Fruit fly (Drosophila melanogaster) whole organism, embryonic: ENCODE measurements around the gene Ser12.

Experiments
- Ada2b ChIP-seq: fragments of 200-800 bp; sonication (Bioruptor generic); IDR thresholded peaks from 2 replicates; pipeline ENCODE4 v1.3.6; 2022; ENCODE audit warnings: missing biosample characterization, missing genetic modification characterization
- Blimp-1 ChIP-seq: fragments of 200-800 bp; sonication (Bioruptor generic); optimal IDR thresholded peaks from 3 replicates; lab custom pipeline; 2018; ENCODE audit warnings: missing biosample characterization, missing genetic modification characterization, mild to moderate bottlenecking, moderate library complexity, missing genetic modification reagents
- CG10147 ChIP-seq: fragments of 200-800 bp; sonication (Bioruptor generic); optimal IDR thresholded peaks from 2 replicates; lab custom pipeline; 2019; ENCODE audit warnings: missing biosample characterization, mild to moderate bottlenecking, missing genetic modification characterization, moderate library complexity
- CG10321 ChIP-seq: fragments of 200-800 bp; sonication (Bioruptor generic); IDR thresholded peaks from 2 replicates; pipeline ENCODE4 v1.3.6; 2022; ENCODE audit warnings: missing biosample characterization, missing genetic modification characterization
- CG12104 ChIP-seq: fragments of 200-800 bp; sonication (Bioruptor generic); optimal IDR thresholded peaks from 3 replicates; lab custom pipeline; 2016; ENCODE audit warnings: missing biosample characterization, missing genetic modification characterization
- CG12155 ChIP-seq: fragments of 200-800 bp; sonication (Bioruptor generic); optimal IDR thresholded peaks from 3 replicates; lab custom pipeline; 2016; ENCODE audit warnings: missing biosample characterization, missing genetic modification characterization
- CG14014 ChIP-seq: fragments of 200-800 bp; sonication (Bioruptor generic); IDR thresholded peaks from 2 replicates; pipeline ENCODE4 v1.3.6; 2022; ENCODE audit warnings: missing biosample characterization, missing genetic modification characterization
- CG14441 ChIP-seq: fragments of 200-800 bp; sonication (Bioruptor generic); IDR thresholded peaks from 2 replicates; pipeline ENCODE4 v1.3.6; 2022; ENCODE audit warnings: missing biosample characterization, missing genetic modification characterization
- CG14710 ChIP-seq: fragments of 200-800 bp; sonication (Bioruptor generic); optimal IDR thresholded peaks from 3 replicates; lab custom pipeline; 2019; ENCODE audit warnings: missing biosample characterization, mild to moderate bottlenecking, missing genetic modification characterization, moderate library complexity
- CG14860 ChIP-seq: fragments of 200-800 bp; sonication (Bioruptor generic); IDR thresholded peaks from 3 replicates; pipeline ENCODE4 v1.3.6; 2022; ENCODE audit warnings: missing biosample characterization, missing genetic modification characterization; ENCODE audit not compliant: partially characterized antibody
- CG15479 ChIP-seq: fragments of 200-800 bp; sonication (Bioruptor generic); optimal IDR thresholded peaks from 3 replicates; lab custom pipeline; 2019; ENCODE audit warnings: missing biosample characterization, mild to moderate bottlenecking, missing genetic modification characterization, moderate library complexity
- CG16813 ChIP-seq: fragments of 200-800 bp; sonication (Bioruptor generic); IDR thresholded peaks from 3 replicates; pipeline ENCODE4 v1.3.6; 2022; ENCODE audit warnings: missing biosample characterization, missing genetic modification characterization; ENCODE audit not compliant: partially characterized antibody
- CG17186 ChIP-seq: fragments of 200-800 bp; sonication (Bioruptor generic); optimal IDR thresholded peaks from 3 replicates; lab custom pipeline; 2017; ENCODE audit warnings: missing biosample characterization, missing genetic modification reagents, missing genetic modification characterization
- CG31388 ChIP-seq: fragments of 200-800 bp; sonication (Bioruptor generic); optimal IDR thresholded peaks from 2 replicates; lab custom pipeline; 2016; ENCODE audit warnings: missing biosample characterization, missing genetic modification characterization
- CG34376 ChIP-seq: fragments of 200-800 bp; sonication (Bioruptor generic); optimal IDR thresholded peaks from 2 replicates; lab custom pipeline; 2018; ENCODE audit warnings: missing biosample characterization, mild to moderate bottlenecking, missing genetic modification characterization
- CG4820 ChIP-seq: fragments of 200-800 bp; sonication (Bioruptor generic); optimal IDR thresholded peaks from 3 replicates; lab custom pipeline; 2016; ENCODE audit warnings: missing biosample characterization, missing genetic modification characterization
- CG6683 ChIP-seq: fragments of 200-800 bp; sonication (Bioruptor generic); optimal IDR thresholded peaks from 2 replicates; lab custom pipeline; 2017; ENCODE audit warnings: missing biosample characterization, mild to moderate bottlenecking, missing genetic modification characterization, missing genetic modification reagents
- CG6689 ChIP-seq: fragments of 200-800 bp; sonication (Bioruptor generic); IDR thresholded peaks from 2 replicates; pipeline ENCODE4 v1.3.6; 2022; ENCODE audit warnings: missing biosample characterization, missing genetic modification characterization
- CG6791 ChIP-seq: fragments of 200-800 bp; sonication (Bioruptor generic); IDR thresholded peaks from 3 replicates; pipeline ENCODE4 v1.3.6; 2022; ENCODE audit warnings: missing biosample characterization, missing genetic modification characterization; ENCODE audit not compliant: partially characterized antibody
- CG9727 ChIP-seq: fragments of 200-800 bp; sonication (Bioruptor generic); optimal IDR thresholded peaks from 3 replicates; lab custom pipeline; 2017; ENCODE audit warnings: missing biosample characterization, mild to moderate bottlenecking, missing genetic modification characterization
- Chrac-16 ChIP-seq: fragments of 200-800 bp; sonication (Bioruptor generic); optimal IDR thresholded peaks from 3 replicates; lab custom pipeline; 2016; ENCODE audit warnings: missing biosample characterization, missing genetic modification characterization
- CrebB ChIP-seq: fragments of 200-800 bp; sonication (Bioruptor generic); optimal IDR thresholded peaks from 3 replicates; lab custom pipeline; 2018; ENCODE audit warnings: missing biosample characterization, mild to moderate bottlenecking, missing genetic modification characterization
- E2f2 ChIP-seq: fragments of 200-800 bp; sonication (Bioruptor generic); IDR thresholded peaks from 2 replicates; pipeline ENCODE4 v1.3.6; 2022; ENCODE audit warnings: missing biosample characterization, missing genetic modification characterization
- GATAe ChIP-seq: fragments of 200-800 bp; sonication (Bioruptor generic); conservative IDR thresholded peaks from 2 replicates; pipeline ENCODE4 v1.3.6; 2022; ENCODE audit warnings: missing biosample characterization, missing genetic modification characterization
- HLH4C ChIP-seq: fragments of 200-800 bp; sonication (Bioruptor generic); IDR thresholded peaks from 3 replicates; pipeline ENCODE4 v1.3.6; 2022; ENCODE audit warnings: missing biosample characterization, missing genetic modification characterization; ENCODE audit not compliant: partially characterized antibody
- Hr78 ChIP-seq, 2 experiments: fragments of 200-800 bp in 1 of 2; fragments of >200 bp in 1 of 2; sonication (Bioruptor generic) in 1 of 2; optimal IDR thresholded peaks; 2 replicates each; lab custom pipeline; 2017 to 2019; ENCODE audit warnings: missing biosample characterization in 2 of 2, missing genetic modification characterization in 2 of 2, mild to moderate bottlenecking in 1 of 2, moderate library complexity in 1 of 2
- MBD-R2 ChIP-seq: fragments of 200-800 bp; sonication (Bioruptor generic); IDR thresholded peaks from 2 replicates; pipeline ENCODE4 v1.3.6; 2022; ENCODE audit warnings: missing biosample characterization, missing genetic modification characterization
- Mrtf ChIP-seq: fragments of 200-800 bp; sonication (Bioruptor generic); IDR thresholded peaks from 3 replicates; pipeline ENCODE4 v1.3.6; 2022; ENCODE audit warnings: missing biosample characterization, missing genetic modification characterization
- NfI ChIP-seq: fragments of 200-800 bp; sonication (Bioruptor generic); optimal IDR thresholded peaks from 3 replicates; lab custom pipeline; 2018; ENCODE audit warnings: missing biosample characterization, mild to moderate bottlenecking, missing genetic modification characterization, moderate library complexity
- Ptx1 ChIP-seq: fragments of 200-800 bp; sonication (Bioruptor generic); IDR thresholded peaks from 2 replicates; pipeline ENCODE4 v1.3.6; 2022; ENCODE audit warnings: missing biosample characterization, missing genetic modification characterization
- Sox102F ChIP-seq: fragments of 200-800 bp; sonication (Bioruptor generic); optimal IDR thresholded peaks from 2 replicates; lab custom pipeline; 2018; ENCODE audit warnings: missing biosample characterization, mild to moderate bottlenecking, missing genetic modification characterization, moderate library complexity
- Xbp1 ChIP-seq: fragments of 200-800 bp; sonication (Bioruptor generic); optimal IDR thresholded peaks from 3 replicates; lab custom pipeline; 2016; ENCODE audit warnings: missing biosample characterization, mild to moderate bottlenecking, missing genetic modification characterization
- bsh ChIP-seq, 2 experiments: fragments of 200-800 bp; sonication (Bioruptor generic); optimal IDR thresholded peaks; 2 replicates each; lab custom pipeline; 2017 to 2018; ENCODE audit warnings: mild to moderate bottlenecking in 2 of 2, missing biosample characterization in 2 of 2, missing genetic modification characterization in 2 of 2, moderate library complexity in 1 of 2
- crol ChIP-seq: fragments of 200-800 bp; sonication (Bioruptor generic); IDR thresholded peaks from 2 replicates; pipeline ENCODE4 v1.3.6; 2022; ENCODE audit warnings: missing biosample characterization, missing genetic modification characterization
- dimm ChIP-seq: fragments of 200-800 bp; sonication (Bioruptor generic); IDR thresholded peaks from 2 replicates; pipeline ENCODE4 v1.3.6; 2022; ENCODE audit warnings: missing biosample characterization, missing genetic modification characterization
- exex ChIP-seq: fragments of 200-800 bp; sonication (Bioruptor generic); optimal IDR thresholded peaks from 4 replicates; lab custom pipeline; 2018; ENCODE audit warnings: missing biosample characterization, mild to moderate bottlenecking, missing genetic modification characterization, moderate library complexity
- gem ChIP-seq: fragments of 200-800 bp; sonication (Bioruptor generic); optimal IDR thresholded peaks from 2 replicates; lab custom pipeline; 2019; ENCODE audit warnings: missing biosample characterization, mild to moderate bottlenecking, missing genetic modification characterization, moderate library complexity
- jing ChIP-seq: fragments of 200-800 bp; sonication (Bioruptor generic); optimal IDR thresholded peaks from 2 replicates; lab custom pipeline; 2018; ENCODE audit warnings: missing biosample characterization, mild to moderate bottlenecking, missing genetic modification characterization
- kah ChIP-seq: fragments of 200-800 bp; sonication (Bioruptor generic); optimal IDR thresholded peaks from 2 replicates; lab custom pipeline; 2018; ENCODE audit warnings: missing biosample characterization, mild to moderate bottlenecking, missing genetic modification characterization
- lab ChIP-seq: fragments of 200-800 bp; sonication (Bioruptor generic); optimal IDR thresholded peaks from 3 replicates; lab custom pipeline; 2017; ENCODE audit warnings: missing biosample characterization, missing genetic modification characterization, mild to moderate bottlenecking, moderate library complexity, missing genetic modification reagents
- nom ChIP-seq: fragments of 200-800 bp; sonication (Bioruptor generic); optimal IDR thresholded peaks from 2 replicates; lab custom pipeline; 2017; ENCODE audit warnings: missing biosample characterization, missing genetic modification characterization, mild to moderate bottlenecking, moderate library complexity, missing genetic modification reagents
- ranshi ChIP-seq: fragments of 200-800 bp; sonication (Bioruptor generic); IDR thresholded peaks from 2 replicates; pipeline ENCODE4 v1.3.6; 2022; ENCODE audit warnings: missing biosample characterization, missing genetic modification characterization
- sens ChIP-seq: fragments of 200-800 bp; sonication (Bioruptor generic); peaks from one replicate; lab custom pipeline; 2016; ENCODE audit warnings: missing biosample characterization, missing genetic modification characterization
- sim ChIP-seq: fragments of 200-800 bp; sonication (Bioruptor generic); IDR thresholded peaks from 2 replicates; pipeline ENCODE4 v1.3.6; 2022; ENCODE audit warnings: missing biosample characterization, missing genetic modification characterization
- sob ChIP-seq: fragments of 200-800 bp; sonication (Bioruptor generic); IDR thresholded peaks from 2 replicates; pipeline ENCODE4 v1.3.6; 2022; ENCODE audit warnings: missing biosample characterization, missing genetic modification characterization
- tap ChIP-seq: fragments of 200-800 bp; optimal IDR thresholded peaks from 3 replicates; lab custom pipeline; 2019; ENCODE audit warnings: missing biosample characterization, mild to moderate bottlenecking, missing genetic modification characterization, moderate library complexity
- vfl ChIP-seq: fragments of 200-800 bp; sonication (Bioruptor generic); optimal IDR thresholded peaks from 2 replicates; lab custom pipeline; 2016; ENCODE audit warnings: missing biosample characterization, missing genetic modification characterization
- zfh1 ChIP-seq: fragments of 200-800 bp; sonication (Bioruptor generic); IDR thresholded peaks from 3 replicates; pipeline ENCODE4 v1.3.6; 2022; ENCODE audit warnings: missing biosample characterization, missing genetic modification characterization
- zfh2 ChIP-seq: fragments of 200-800 bp; sonication (Bioruptor generic); optimal IDR thresholded peaks from 2 replicates; lab custom pipeline; 2016; ENCODE audit warnings: missing biosample characterization, missing genetic modification characterization

Ser12 gene

dm6 chr2L:2228179-2228849 is 22.8 kb downstream of the Ser12 start (continued):
- TF ChIP-seq lab = peak; percentile 29
- TF ChIP-seq crol (GFP tag; lab: Robert Waterston, UW) = peak; percentile 87
- no peak for TF ChIP-seq Xbp1 (GFP tag; lab: Kevin White, UChicago)
- TF ChIP-seq sim = no peak
- TF ChIP-seq E2f2 (GFP tag; lab: Robert Waterston, UW) = no peak
- TF ChIP-seq sob = no peak
- TF ChIP-seq Blimp-1 = no peak
- TF ChIP-seq CG31388 (GFP tag; lab: Kevin White, UChicago) = no peak
- no peak for TF ChIP-seq NfI (GFP tag; lab: Kevin White, UChicago)
- TF ChIP-seq CG12155 (GFP tag; lab: Kevin White, UChicago) = no peak
- peak; percentile 30 for TF ChIP-seq CG15479 (GFP tag; lab: Kevin White, UChicago)
- peak; percentile 52 for TF ChIP-seq sens
- TF ChIP-seq CG10321 = no peak
- TF ChIP-seq MBD-R2 (GFP tag; lab: Robert Waterston, UW) = no peak
- TF ChIP-seq Chrac-16 (GFP tag; lab: Kevin White, UChicago) = no peak
- TF ChIP-seq CG4820 (GFP tag; lab: Kevin White, UChicago) = no peak
- TF ChIP-seq CG10147 (GFP tag; lab: Kevin White, UChicago) = no peak
- TF ChIP-seq CG14860 (GFP tag; lab: Robert Waterston, UW) = no peak
- TF ChIP-seq zfh1 = 0 out of 3 replicates have a peak, but pooled peaks have one; percentile 14
- TF ChIP-seq vfl = no peak
- TF ChIP-seq CG6689 = no peak
- TF ChIP-seq CG12104 (GFP tag; lab: Kevin White, UChicago) = no peak
- no peak for TF ChIP-seq Hr78 (GFP tag; optimal IDR thresholded peaks at IDR 0.05; lab: Kevin White, UChicago)
- no peak for TF ChIP-seq gem (tag; lab: Kevin White, UChicago)
- no peak for TF ChIP-seq CG14710
- no peak; the same call in 1 of the 2 replicates for TF ChIP-seq CG14441 (GFP tag; lab: Robert Waterston, UW)
- TF ChIP-seq dimm (GFP tag; lab: Robert Waterston, UW) = no peak
- TF ChIP-seq nom (GFP tag; lab: Kevin White, UChicago) = no peak
- no peak for TF ChIP-seq Ada2b (GFP tag; lab: Robert Waterston, UW)
- TF ChIP-seq CG17186 (GFP tag; lab: Kevin White, UChicago) = no peak
- no peak for TF ChIP-seq kah (GFP tag; lab: Kevin White, UChicago)
- no peak for TF ChIP-seq CG16813 (GFP tag; lab: Robert Waterston, UW)
- no peak for TF ChIP-seq CG9727 (GFP tag; lab: Kevin White, UChicago)
- TF ChIP-seq Ptx1 (GFP tag; lab: Robert Waterston, UW) = no peak
- TF ChIP-seq Sox102F (GFP tag; lab: Kevin White, UChicago) = no peak
- TF ChIP-seq zfh2 (GFP tag; lab: Kevin White, UChicago) = no peak
- TF ChIP-seq CrebB (tag; lab: Kevin White, UChicago) = no peak
- no peak for TF ChIP-seq bsh (GFP tag; optimal IDR thresholded peaks at IDR 0.05; lab: Kevin White, UChicago)
- TF ChIP-seq exex = peak; percentile 94
- 0 out of 3 replicates have a peak, but pooled peaks have one; percentile 26 for TF ChIP-seq Mrtf (GFP tag; lab: Robert Waterston, UW)
- TF ChIP-seq jing (GFP tag; lab: Kevin White, UChicago) = no peak
- TF ChIP-seq CG6791 = no peak
- TF ChIP-seq tap = no peak
- TF ChIP-seq CG6683 (GFP tag; lab: Kevin White, UChicago) = no peak
- no peak for TF ChIP-seq CG14014 (GFP tag; lab: Robert Waterston, UW)
- 0 out of 3 replicates have a peak, but pooled peaks have one; percentile 16 for TF ChIP-seq HLH4C
- no peak for TF ChIP-seq ranshi (GFP tag; lab: Robert Waterston, UW)
- TF ChIP-seq GATAe (GFP tag; lab: Robert Waterston, UW) = no peak; the same call in 1 of the 2 replicates
- TF ChIP-seq CG34376 (GFP tag; lab: Kevin White, UChicago) = peak; percentile 38
